Worm (Caenorhabditis elegans): Measurements from ENCODE around the gene T12D8.10.

DNA sequence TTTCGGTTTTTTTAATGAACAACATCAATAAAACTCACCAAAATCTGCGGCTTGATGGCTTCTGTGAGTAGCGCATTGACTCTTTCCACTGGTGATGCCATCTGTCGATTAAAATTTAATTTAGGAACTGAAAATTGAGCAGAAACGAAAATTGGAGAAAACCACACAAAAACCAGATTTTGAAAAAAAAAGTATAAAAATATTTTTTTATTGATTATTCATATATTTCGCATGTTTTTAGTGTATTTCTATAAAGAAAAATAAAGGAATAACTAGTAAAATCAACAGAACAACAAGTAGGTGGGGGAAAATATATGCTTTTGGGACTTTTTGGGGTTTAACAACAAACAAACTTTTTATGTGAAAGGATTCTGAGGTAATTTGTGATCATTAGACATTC, at the start of gene T12D8.10:
- TF ChIP-seq lin-13 (tag; optimal IDR thresholded peaks at IDR 0.05): no peak
- TF ChIP-seq nhr-237 (tag; optimal IDR thresholded peaks at IDR 0.05): no peak
- TF ChIP-seq bed-3 (GFP tag; optimal IDR thresholded peaks at IDR 0.05): no peak
- no peak for TF ChIP-seq ces-1 (GFP tag; optimal IDR thresholded peaks at IDR 0.05)
- no peak for TF ChIP-seq ceh-43 (GFP tag; optimal IDR thresholded peaks at IDR 0.05)

Data from whole organism, mixed stage, embryonic.